Worm (Caenorhabditis elegans) whole organism, L3 larva: Measurements from ENCODE around the gene gly-1.

ENCODE experiments used
- ZK546.5 ChIP-seq: sonication (generic microtip); optimal IDR thresholded peaks from 2 replicates; lab custom pipeline; 2017; ENCODE audit warnings: missing biosample characterization, missing genetic modification characterization
- aly-2 ChIP-seq: fragments of 150-350 bp; optimal IDR thresholded peaks from 2 replicates; lab custom pipeline; 2014; ENCODE audit warnings: missing biosample characterization, missing genetic modification characterization
- ama-1 ChIP-seq: fragments of 150-350 bp; optimal IDR thresholded peaks from 2 replicates; lab custom pipeline; 2018
- ceh-16 ChIP-seq: sonication (generic microtip); optimal IDR thresholded peaks from 2 replicates; lab custom pipeline; 2017; ENCODE audit warnings: missing biosample characterization, missing genetic modification characterization
- daf-12 ChIP-seq: fragments of 150-350 bp; optimal IDR thresholded peaks from 2 replicates; lab custom pipeline; 2014; ENCODE audit warnings: missing biosample characterization, missing genetic modification reagents, missing genetic modification characterization
- egl-27 ChIP-seq: sonication (generic microtip); optimal IDR thresholded peaks from 4 replicates; lab custom pipeline; 2017; ENCODE audit warnings: missing biosample characterization, missing genetic modification reagents, missing genetic modification characterization
- egl-5 ChIP-seq: fragments of 150-350 bp; optimal IDR thresholded peaks from 2 replicates; lab custom pipeline; 2017; ENCODE audit warnings: missing biosample characterization, missing genetic modification reagents, missing genetic modification characterization, inconsistent platforms
- elt-1 ChIP-seq: fragments of 150-350 bp; optimal IDR thresholded peaks from 2 replicates; lab custom pipeline; 2014; ENCODE audit warnings: missing biosample characterization, missing genetic modification characterization
- elt-2 ChIP-seq: sonication (generic microtip); optimal IDR thresholded peaks from 2 replicates; lab custom pipeline; 2016; ENCODE audit warnings: missing genetic modification reagents, mild to moderate bottlenecking, missing genetic modification characterization, missing compliant biosample characterization
- elt-3 ChIP-seq, 3 experiments: fragments of 150-350 bp in 1 of 3; sonication (generic microtip) in 2 of 3; optimal IDR thresholded peaks; 2 replicates in 2 of 3; 4 replicates in 1 of 3; lab custom pipeline; 2014 to 2017; ENCODE audit warnings: missing biosample characterization in 3 of 3, missing genetic modification characterization in 3 of 3
- eor-1 ChIP-seq, 2 experiments: fragments of 150-350 bp; optimal IDR thresholded peaks; 2 replicates each; lab custom pipeline; 2014 to 2018; ENCODE audit warnings: missing biosample characterization in 2 of 2, missing genetic modification characterization in 2 of 2
- fkh-2 ChIP-seq: fragments of 150-350 bp; optimal IDR thresholded peaks from 2 replicates; lab custom pipeline; 2014; ENCODE audit warnings: missing biosample characterization, missing genetic modification reagents, missing genetic modification characterization
- fos-1 ChIP-seq: fragments of 150-350 bp; optimal IDR thresholded peaks from 2 replicates; lab custom pipeline; 2014; ENCODE audit warnings: missing biosample characterization, missing genetic modification characterization
- hmg-11 ChIP-seq: sonication (generic microtip); optimal IDR thresholded peaks from 2 replicates; lab custom pipeline; 2016; ENCODE audit warnings: missing genetic modification characterization, missing compliant biosample characterization
- jun-1 ChIP-seq: fragments of 150-350 bp; optimal IDR thresholded peaks from 2 replicates; lab custom pipeline; 2014; ENCODE audit warnings: missing biosample characterization, missing genetic modification reagents, missing genetic modification characterization
- lsy-12 ChIP-seq: sonication (generic microtip); optimal IDR thresholded peaks from 2 replicates; lab custom pipeline; 2016; ENCODE audit warnings: mild to moderate bottlenecking, missing genetic modification characterization, missing compliant biosample characterization
- mdl-1 ChIP-seq: fragments of 150-350 bp; optimal IDR thresholded peaks from 2 replicates; lab custom pipeline; 2014; ENCODE audit warnings: missing biosample characterization, missing genetic modification characterization
- mml-1 ChIP-seq: fragments of 150-350 bp; sonication (generic microtip); optimal IDR thresholded peaks from 3 replicates; lab custom pipeline; 2014; ENCODE audit warnings: missing biosample characterization, missing genetic modification characterization
- nfya-1 ChIP-seq: sonication (generic microtip); optimal IDR thresholded peaks from 2 replicates; lab custom pipeline; 2017; ENCODE audit warnings: missing genetic modification characterization, mild to moderate bottlenecking, missing compliant biosample characterization, antibody characterized with exemption, moderate library complexity; ENCODE audit not compliant: insufficient read depth
- nhr-23 ChIP-seq: fragments of 150-350 bp; optimal IDR thresholded peaks from 2 replicates; lab custom pipeline; 2014; ENCODE audit warnings: missing biosample characterization, missing genetic modification reagents, missing genetic modification characterization
- nhr-237 ChIP-seq: fragments of 150-350 bp; optimal IDR thresholded peaks from 2 replicates; lab custom pipeline; 2014; ENCODE audit warnings: missing biosample characterization, missing genetic modification characterization
- nhr-25 ChIP-seq: sonication (generic microtip); optimal IDR thresholded peaks from 2 replicates; lab custom pipeline; 2017; ENCODE audit warnings: missing biosample characterization, missing genetic modification characterization
- nhr-28 ChIP-seq: fragments of 150-350 bp; optimal IDR thresholded peaks from 2 replicates; lab custom pipeline; 2014; ENCODE audit warnings: missing biosample characterization, missing genetic modification characterization
- nhr-43 ChIP-seq: sonication (generic microtip); optimal IDR thresholded peaks from 2 replicates; lab custom pipeline; 2016; ENCODE audit warnings: mild to moderate bottlenecking, missing genetic modification characterization, missing compliant biosample characterization; ENCODE audit not compliant: poor library complexity, severe bottlenecking
- nhr-67 ChIP-seq: fragments of 150-350 bp; optimal IDR thresholded peaks from 2 replicates; lab custom pipeline; 2014; ENCODE audit warnings: missing biosample characterization, missing genetic modification characterization
- pha-4 ChIP-seq: fragments of 150-350 bp; optimal IDR thresholded peaks from 2 replicates; lab custom pipeline; 2014; ENCODE audit warnings: missing biosample characterization, missing genetic modification reagents, missing genetic modification characterization
- pqm-1 ChIP-seq: fragments of 150-350 bp; optimal IDR thresholded peaks from 2 replicates; lab custom pipeline; 2017; ENCODE audit warnings: missing biosample characterization, missing genetic modification characterization, inconsistent platforms
- sea-2 ChIP-seq: fragments of 150-350 bp; sonication (generic microtip); optimal IDR thresholded peaks from 4 replicates; lab custom pipeline; 2014; ENCODE audit warnings: missing biosample characterization, missing genetic modification reagents, missing genetic modification characterization
- snpc-4 ChIP-seq: fragments of 150-350 bp; optimal IDR thresholded peaks from 2 replicates; lab custom pipeline; 2014; ENCODE audit warnings: missing biosample characterization, missing genetic modification characterization
- tbx-2 ChIP-seq: sonication (generic microtip); optimal IDR thresholded peaks from 2 replicates; lab custom pipeline; 2016; ENCODE audit warnings: mild to moderate bottlenecking, missing genetic modification characterization, missing compliant biosample characterization
- unc-62 ChIP-seq: fragments of 150-350 bp; sonication (generic microtip); optimal IDR thresholded peaks from 4 replicates; lab custom pipeline; 2014; ENCODE audit warnings: missing biosample characterization, missing genetic modification reagents, missing genetic modification characterization
- zag-1 ChIP-seq: fragments of 150-350 bp; optimal IDR thresholded peaks from 2 replicates; lab custom pipeline; 2014; ENCODE audit warnings: missing biosample characterization, missing genetic modification characterization
- ztf-4 ChIP-seq: fragments of 150-350 bp; optimal IDR thresholded peaks from 2 replicates; lab custom pipeline; 2014; ENCODE audit warnings: missing biosample characterization, missing genetic modification characterization

gly-1 gene

ce11 chrII:10894996-10895395 lies 7.0 kb downstream of the gly-1 start, which contains the start of gene sra-10:
Gene sra-10, minus strand, starts transcription at chrII:10895096.
- no peak for TF ChIP-seq ZK546.5 (tag; lab: Kevin White, UChicago)
- TF ChIP-seq eor-1 (tag; optimal IDR thresholded peaks at IDR 0.05; lab: Kevin White, UChicago): no peak
- TF ChIP-seq sea-2: no peak
- TF ChIP-seq egl-5 (tag; lab: Kevin White, UChicago): no peak
- TF ChIP-seq nhr-43 (tag; lab: Kevin White, UChicago): no peak
- TF ChIP-seq ztf-4 (tag; lab: Kevin White, UChicago): no peak
- TF ChIP-seq lsy-12 (tag; lab: Kevin White, UChicago): no peak
- TF ChIP-seq fkh-2 (tag; lab: Kevin White, UChicago): no peak
- no peak for TF ChIP-seq daf-12 (tag; lab: Kevin White, UChicago)
- TF ChIP-seq zag-1 (tag; lab: Kevin White, UChicago): no peak

- TF ChIP-seq snpc-4 (no peak), egl-5 (tag; lab: Kevin White, UChicago) (no peak), egl-27 (tag; lab: Kevin White, UChicago) (no peak), elt-2 (tag; lab: Kevin White, UChicago) (no peak)
Observed at ce11 chrII:10888979-10889378, 13.0 kb downstream of the gly-1 start, which contains the start of gene ptr-8. Gene ptr-8, plus strand, starts transcription at chrII:10889279.

- TF ChIP-seq nhr-25 (tag; lab: Kevin White, UChicago) (peak; percentile 69), elt-2 (tag; lab: Kevin White, UChicago) (no peak), egl-5 (tag; lab: Kevin White, UChicago) (peak; percentile 16), elt-1 (tag; lab: Kevin White, UChicago) (no peak), nhr-237 (tag; lab: Kevin White, UChicago) (no peak), jun-1 (tag; lab: Kevin White, UChicago) (no peak), nfya-1 (tag; lab: Kevin White, UChicago) (no peak), zag-1 (tag; lab: Kevin White, UChicago) (no peak), tbx-2 (no peak), aly-2 (tag; lab: Kevin White, UChicago) (no peak), nhr-23 (tag; lab: Kevin White, UChicago) (peak; percentile 75)
- TF ChIP-seq, all 47 proteins: peak for 3
Observed at ce11 chrII:10887097-10887496, 14.9 kb downstream of the gly-1 start.

- no peak for TF ChIP-seq mml-1
- peak; percentile 68 for TF ChIP-seq nhr-23 (tag; lab: Kevin White, UChicago)
Observed at ce11 chrII:10885868-10886514, 16.0 kb downstream of the gly-1 start, which contains the start of gene F44F4.3. Gene F44F4.3, minus strand, starts transcription at chrII:10885918.

ce11 chrII:10885250-10885649 lies 16.8 kb downstream of the gly-1 start:
- TF ChIP-seq fkh-2 (tag; lab: Kevin White, UChicago) (no peak), elt-3 (tag; optimal IDR thresholded peaks at IDR 0.05; lab: Kevin White, UChicago) (no peak), nhr-67 (tag; lab: Kevin White, UChicago) (no peak), ztf-4 (tag; lab: Kevin White, UChicago) (no peak), egl-5 (tag; lab: Kevin White, UChicago) (no peak), fos-1 (tag; lab: Kevin White, UChicago) (no peak), unc-62 (GFP tag; lab: Kevin White, UChicago) (no peak), ceh-16 (tag; lab: Kevin White, UChicago) (no peak), ama-1 (lab: Kevin White, UChicago) (no peak), mdl-1 (tag; lab: Kevin White, UChicago) (no peak), nhr-25 (tag; lab: Kevin White, UChicago) (no peak), hmg-11 (tag; lab: Kevin White, UChicago) (no peak), pqm-1 (no peak), nhr-28 (tag; lab: Kevin White, UChicago) (no peak), nfya-1 (tag; lab: Kevin White, UChicago) (no peak), tbx-2 (no peak), pha-4 (tag; lab: Kevin White, UChicago) (no peak)
- TF ChIP-seq, all 47 proteins: peak for 0
